Worm (Caenorhabditis elegans) whole organism, midembryonic: ENCODE measurements around the gene xpo-1.

ENCODE experiments used
- T22C8.4 ChIP-seq: fragments of 200-800 bp; sonication (Bioruptor generic); IDR thresholded peaks from 2 replicates; pipeline ENCODE4 v1.3.6; 2022; ENCODE audit warnings: missing genetic modification characterization, missing compliant biosample characterization
- cog-1 ChIP-seq: sonication (generic microtip); optimal IDR thresholded peaks from 2 replicates; lab custom pipeline; 2016; ENCODE audit warnings: missing genetic modification characterization, missing compliant biosample characterization
- flt-1 ChIP-seq: fragments of 200-800 bp; sonication (Bioruptor generic); IDR thresholded peaks from 2 replicates; pipeline ENCODE4 v1.3.6; 2022; ENCODE audit warnings: missing genetic modification characterization, missing compliant biosample characterization
- klf-2 ChIP-seq: fragments of 200-800 bp; sonication (Bioruptor generic); conservative IDR thresholded peaks from 2 replicates; pipeline ENCODE4 v1.3.6; 2022; ENCODE audit warnings: missing genetic modification reagents, missing genetic modification characterization, missing compliant biosample characterization
- med-1 ChIP-seq: sonication (generic microtip); optimal IDR thresholded peaks from 2 replicates; lab custom pipeline; 2017; ENCODE audit warnings: missing genetic modification characterization, mild to moderate bottlenecking, missing compliant biosample characterization, antibody characterized with exemption, missing genetic modification reagents; ENCODE audit not compliant: insufficient read depth
- ref-1 ChIP-seq: fragments of 200-800 bp; sonication (Bioruptor generic); conservative IDR thresholded peaks from 2 replicates; pipeline ENCODE4 v1.3.6; 2022; ENCODE audit warnings: missing genetic modification reagents, missing genetic modification characterization, missing compliant biosample characterization
- tab-1 ChIP-seq: fragments of 200-800 bp; sonication (Bioruptor generic); IDR thresholded peaks from 2 replicates; pipeline ENCODE4 v1.3.6; 2022; ENCODE audit warnings: missing genetic modification characterization, missing compliant biosample characterization
- ztf-23 ChIP-seq: fragments of 200-800 bp; sonication (Bioruptor generic); IDR thresholded peaks from 2 replicates; pipeline ENCODE4 v1.3.6; 2022; ENCODE audit warnings: missing genetic modification reagents, missing genetic modification characterization, missing compliant biosample characterization
- ztf-29 ChIP-seq: fragments of 200-800 bp; sonication (Bioruptor generic); IDR thresholded peaks from 2 replicates; pipeline ENCODE4 v1.3.6; 2022; ENCODE audit warnings: missing genetic modification reagents, missing genetic modification characterization, missing compliant biosample characterization

The xpo-1 gene

ce11 chrV:7852078-7852477 is 47.2 kb downstream of the xpo-1 start:
- TF ChIP-seq tab-1 (GFP tag; lab: Robert Waterston, UW), result no peak
- no peak for TF ChIP-seq ref-1 (GFP tag; lab: Robert Waterston, UW)
- no peak for TF ChIP-seq ztf-29 (GFP tag; lab: Robert Waterston, UW)
- no peak for TF ChIP-seq med-1 (GFP tag; lab: Kevin White, UChicago)
- TF ChIP-seq flt-1 (GFP tag; lab: Robert Waterston, UW), result no peak
- no peak for TF ChIP-seq T22C8.4 (GFP tag; lab: Robert Waterston, UW)
- no peak for TF ChIP-seq cog-1 (tag; lab: Kevin White, UChicago)
- no peak for TF ChIP-seq ztf-23 (GFP tag; lab: Robert Waterston, UW)
- TF ChIP-seq klf-2 (GFP tag; lab: Robert Waterston, UW), result no peak

ce11 chrV:7853900-7854299 is 49.0 kb downstream of the xpo-1 start:
- TF ChIP-seq ztf-29 (GFP tag; lab: Robert Waterston, UW) (no peak), ztf-23 (GFP tag; lab: Robert Waterston, UW) (no peak), med-1 (GFP tag; lab: Kevin White, UChicago) (no peak), cog-1 (tag; lab: Kevin White, UChicago) (no peak), flt-1 (GFP tag; lab: Robert Waterston, UW) (no peak), klf-2 (GFP tag; lab: Robert Waterston, UW) (no peak), ref-1 (GFP tag; lab: Robert Waterston, UW) (no peak), tab-1 (GFP tag; lab: Robert Waterston, UW) (no peak), T22C8.4 (GFP tag; lab: Robert Waterston, UW) (no peak)

ce11 chrV:7854603-7855002 is 49.7 kb downstream of the xpo-1 start, which contains the start of the genes C37C3.9 and C37C3.18:
TSS of gene C37C3.9 (minus strand) at chrV:7854700.
TSS of gene C37C3.18 (plus strand) at chrV:7854993.
- TF ChIP-seq med-1 (GFP tag; lab: Kevin White, UChicago) (no peak), ztf-23 (GFP tag; lab: Robert Waterston, UW) (no peak), T22C8.4 (GFP tag; lab: Robert Waterston, UW) (no peak), tab-1 (GFP tag; lab: Robert Waterston, UW) (0 out of 2 replicates have a peak, but pooled peaks have one; percentile 42), ztf-29 (GFP tag; lab: Robert Waterston, UW) (no peak), flt-1 (GFP tag; lab: Robert Waterston, UW) (0 out of 2 replicates have a peak, but pooled peaks have one; percentile 49), ref-1 (GFP tag; lab: Robert Waterston, UW) (no peak), klf-2 (GFP tag; lab: Robert Waterston, UW) (no peak), cog-1 (tag; lab: Kevin White, UChicago) (peak; percentile 30)

ce11 chrV:7855382-7855994 is 50.6 kb downstream of the xpo-1 start, which contains the start of gene C37C3.2:
TSS of gene C37C3.2 (plus strand) at chrV:7855944.
- TF ChIP-seq flt-1 (GFP tag; lab: Robert Waterston, UW) (no peak), ztf-29 (GFP tag; lab: Robert Waterston, UW) (no peak), T22C8.4 (GFP tag; lab: Robert Waterston, UW) (no peak)

- no peak for TF ChIP-seq klf-2 (GFP tag; lab: Robert Waterston, UW)
- no peak for TF ChIP-seq ref-1 (GFP tag; lab: Robert Waterston, UW)
- no peak for TF ChIP-seq tab-1 (GFP tag; lab: Robert Waterston, UW)
- TF ChIP-seq T22C8.4 (GFP tag; lab: Robert Waterston, UW), result no peak
Measured at ce11 chrV:7856641-7857040, 51.8 kb downstream of the xpo-1 start.

ce11 chrV:7857931-7858330 is 53.1 kb downstream of the xpo-1 start, which contains the start of gene C37C3.1:
TSS of gene C37C3.1 (plus strand) at chrV:7857963.
- TF ChIP-seq ztf-29 (GFP tag; lab: Robert Waterston, UW) (no peak), klf-2 (GFP tag; lab: Robert Waterston, UW) (no peak), ztf-23 (GFP tag; lab: Robert Waterston, UW) (no peak), cog-1 (tag; lab: Kevin White, UChicago) (no peak), med-1 (GFP tag; lab: Kevin White, UChicago) (no peak), flt-1 (GFP tag; lab: Robert Waterston, UW) (no peak), ref-1 (GFP tag; lab: Robert Waterston, UW) (no peak), tab-1 (GFP tag; lab: Robert Waterston, UW) (no peak)

DNA sequence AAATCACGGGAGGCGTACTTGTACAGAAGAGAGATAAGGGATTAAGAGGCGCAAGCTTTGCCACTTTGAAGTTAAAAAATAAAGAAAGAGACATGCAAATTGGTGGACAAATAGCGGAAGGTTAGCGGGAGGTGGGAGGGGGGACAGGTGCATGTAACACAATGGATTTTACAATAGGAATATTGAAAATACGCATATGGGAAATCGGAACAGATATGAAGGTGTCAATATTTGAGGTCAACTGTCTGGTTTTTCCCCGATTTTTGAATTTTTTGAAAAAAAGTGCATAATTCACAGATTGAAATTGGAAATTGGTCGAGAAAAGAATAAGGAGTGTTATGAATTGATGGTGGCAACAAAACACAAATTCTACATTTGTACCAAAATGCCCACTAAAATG is 56.9 kb downstream of the xpo-1 start, which contains the start of gene C37C3.17:
Gene C37C3.17, minus strand, starts transcription at position 101 of the 400 bp plus-strand sequence.
- TF ChIP-seq T22C8.4 (GFP tag; lab: Robert Waterston, UW) (no peak), cog-1 (tag; lab: Kevin White, UChicago) (no peak), ref-1 (GFP tag; lab: Robert Waterston, UW) (no peak), ztf-23 (GFP tag; lab: Robert Waterston, UW) (no peak), flt-1 (GFP tag; lab: Robert Waterston, UW) (no peak), klf-2 (GFP tag; lab: Robert Waterston, UW) (no peak), tab-1 (GFP tag; lab: Robert Waterston, UW) (no peak), med-1 (GFP tag; lab: Kevin White, UChicago) (no peak), ztf-29 (GFP tag; lab: Robert Waterston, UW) (no peak)

DNA sequence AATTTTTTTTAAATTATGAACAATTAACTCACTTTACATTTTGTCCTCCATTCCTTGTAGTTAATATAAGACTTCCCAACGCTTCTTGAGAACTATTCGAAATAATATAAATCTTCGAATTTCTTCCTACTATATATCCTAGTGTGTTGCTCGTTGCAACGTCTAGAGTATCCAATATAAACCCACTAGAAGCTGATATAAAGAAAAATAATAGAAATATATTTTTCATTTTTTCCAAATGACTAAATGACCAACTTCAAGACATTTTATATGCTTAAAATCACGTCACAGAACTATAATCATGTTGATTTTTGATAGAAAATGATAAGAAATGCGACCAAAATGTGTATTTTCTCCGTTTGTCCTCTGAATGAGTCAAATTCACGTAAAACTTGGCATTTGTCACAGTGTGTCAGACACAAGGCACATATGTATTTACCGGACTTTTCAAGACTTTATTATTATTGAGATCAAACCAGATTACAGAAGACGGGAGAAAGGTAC is 58.2 kb downstream of the xpo-1 start, which contains the start of gene C37C3.10:
Gene C37C3.10, minus strand, starts transcription at position 51 of the 504 bp plus-strand sequence.
- TF ChIP-seq flt-1 (GFP tag; lab: Robert Waterston, UW) (no peak), ref-1 (GFP tag; lab: Robert Waterston, UW) (no peak), ztf-29 (GFP tag; lab: Robert Waterston, UW) (no peak), tab-1 (GFP tag; lab: Robert Waterston, UW) (no peak), cog-1 (tag; lab: Kevin White, UChicago) (no peak), ztf-23 (GFP tag; lab: Robert Waterston, UW) (no peak), T22C8.4 (GFP tag; lab: Robert Waterston, UW) (no peak), med-1 (GFP tag; lab: Kevin White, UChicago) (no peak), klf-2 (GFP tag; lab: Robert Waterston, UW) (no peak)
